Fruit fly (Drosophila melanogaster) whole organism, embryonic: ENCODE data around the gene HDAC1.

Experiments
- CG11456 ChIP-seq: fragments of 200-800 bp; sonication (Bioruptor generic); IDR thresholded peaks from 3 replicates; pipeline ENCODE4 v1.3.6; 2022; ENCODE audit warnings: missing biosample characterization, missing genetic modification characterization
- CG11696 ChIP-seq: fragments of 200-800 bp; sonication (Bioruptor generic); IDR thresholded peaks from 2 replicates; pipeline ENCODE4 v1.3.6; 2022; ENCODE audit warnings: missing biosample characterization, missing genetic modification characterization
- CG12744 ChIP-seq: fragments of 200-800 bp; sonication (Bioruptor generic); optimal IDR thresholded peaks from 2 replicates; lab custom pipeline; 2016; ENCODE audit warnings: missing biosample characterization, missing genetic modification characterization
- CG13894 ChIP-seq: fragments of 200-800 bp; sonication (Bioruptor generic); optimal IDR thresholded peaks from 3 replicates; lab custom pipeline; 2018; ENCODE audit warnings: missing biosample characterization, mild to moderate bottlenecking, missing genetic modification characterization, moderate library complexity
- CG1529 ChIP-seq: fragments of 200-800 bp; sonication (Bioruptor generic); optimal IDR thresholded peaks from 3 replicates; lab custom pipeline; 2018; ENCODE audit warnings: missing biosample characterization, missing genetic modification characterization
- CG18619 ChIP-seq: fragments of 200-800 bp; sonication (Bioruptor generic); optimal IDR thresholded peaks from 3 replicates; lab custom pipeline; 2017; ENCODE audit warnings: missing biosample characterization, mild to moderate bottlenecking, missing genetic modification characterization
- CG2120 ChIP-seq: fragments of 200-800 bp; sonication (Bioruptor generic); optimal IDR thresholded peaks from 3 replicates; lab custom pipeline; 2016; ENCODE audit warnings: missing biosample characterization, missing genetic modification characterization
- CG2875 ChIP-seq: fragments of 200-800 bp; sonication (Bioruptor generic); optimal IDR thresholded peaks from 2 replicates; lab custom pipeline; 2017; ENCODE audit warnings: missing biosample characterization, mild to moderate bottlenecking, missing genetic modification characterization, missing genetic modification reagents
- CG30431 ChIP-seq: fragments of 200-800 bp; sonication (Bioruptor generic); optimal IDR thresholded peaks from 2 replicates; lab custom pipeline; 2017; ENCODE audit warnings: missing biosample characterization, missing genetic modification characterization
- CG34422 ChIP-seq: fragments of 200-800 bp; sonication (Bioruptor generic); IDR thresholded peaks from 3 replicates; pipeline ENCODE4 v1.3.6; 2022; ENCODE audit warnings: missing biosample characterization, missing genetic modification characterization
- CG3838 ChIP-seq: fragments of 200-800 bp; sonication (Bioruptor generic); optimal IDR thresholded peaks from 3 replicates; lab custom pipeline; 2016; ENCODE audit warnings: missing biosample characterization, missing genetic modification characterization
- CG7928 ChIP-seq: fragments of 200-800 bp; sonication (Bioruptor generic); optimal IDR thresholded peaks from 2 replicates; lab custom pipeline; 2017; ENCODE audit warnings: missing biosample characterization, mild to moderate bottlenecking, missing genetic modification characterization
- CG9609 ChIP-seq: fragments of 200-800 bp; sonication (Bioruptor generic); optimal IDR thresholded peaks from 3 replicates; lab custom pipeline; 2016; ENCODE audit warnings: missing biosample characterization, missing genetic modification characterization
- CkIIα-i1 ChIP-seq: fragments of 200-800 bp; sonication (Bioruptor generic); IDR thresholded peaks from 2 replicates; pipeline ENCODE4 v1.3.6; 2022; ENCODE audit warnings: missing biosample characterization, missing genetic modification characterization
- D19A ChIP-seq: fragments of 200-800 bp; optimal IDR thresholded peaks from 3 replicates; lab custom pipeline; 2019; ENCODE audit warnings: missing biosample characterization, mild to moderate bottlenecking, missing genetic modification characterization, moderate library complexity
- Elba2 ChIP-seq: fragments of 200-800 bp; sonication (Bioruptor generic); optimal IDR thresholded peaks from 3 replicates; lab custom pipeline; 2016; ENCODE audit warnings: missing biosample characterization, missing genetic modification characterization
- Ets65A ChIP-seq: fragments of 200-800 bp; sonication (Bioruptor generic); peaks from one replicate; lab custom pipeline; 2016; ENCODE audit warnings: missing biosample characterization, missing genetic modification characterization
- Fer3 ChIP-seq: fragments of 200-800 bp; sonication (Bioruptor generic); optimal IDR thresholded peaks from 2 replicates; lab custom pipeline; 2018; ENCODE audit warnings: missing biosample characterization, mild to moderate bottlenecking, missing genetic modification characterization, moderate library complexity
- H15 ChIP-seq: fragments of 200-800 bp; sonication (Bioruptor generic); IDR thresholded peaks from 3 replicates; pipeline ENCODE4 v1.3.6; 2022; ENCODE audit warnings: missing biosample characterization, missing genetic modification characterization
- NC2β ChIP-seq: fragments of 200-800 bp; sonication (Bioruptor generic); optimal IDR thresholded peaks from 2 replicates; lab custom pipeline; 2016; ENCODE audit warnings: missing biosample characterization, missing genetic modification characterization
- Nf-YB ChIP-seq: fragments of 200-800 bp; sonication (Bioruptor generic); optimal IDR thresholded peaks from 3 replicates; lab custom pipeline; 2019; ENCODE audit warnings: missing biosample characterization, mild to moderate bottlenecking, missing genetic modification characterization, moderate library complexity
- Sin3A ChIP-seq: fragments of >200 bp; optimal IDR thresholded peaks from 2 replicates; lab custom pipeline; 2018
- Six4 ChIP-seq: fragments of 200-800 bp; sonication (Bioruptor generic); optimal IDR thresholded peaks from 2 replicates; lab custom pipeline; 2016; ENCODE audit warnings: missing biosample characterization, missing genetic modification characterization
- Sry-β ChIP-seq: fragments of 200-800 bp; sonication (Bioruptor generic); optimal IDR thresholded peaks from 2 replicates; lab custom pipeline; 2018; ENCODE audit warnings: missing biosample characterization, mild to moderate bottlenecking, missing genetic modification characterization, moderate library complexity
- Tbp ChIP-seq: fragments of >200 bp; optimal IDR thresholded peaks from 2 replicates; lab custom pipeline; 2018; ENCODE audit warnings: missing biosample characterization, missing genetic modification characterization
- aop ChIP-seq: fragments of 200-800 bp; sonication (Bioruptor generic); IDR thresholded peaks from 2 replicates; pipeline ENCODE4 v1.3.6; 2022; ENCODE audit warnings: missing biosample characterization, missing genetic modification characterization
- bsh ChIP-seq, 2 experiments: fragments of 200-800 bp; sonication (Bioruptor generic); optimal IDR thresholded peaks; 2 replicates each; lab custom pipeline; 2017 to 2018; ENCODE audit warnings: mild to moderate bottlenecking in 2 of 2, missing biosample characterization in 2 of 2, missing genetic modification characterization in 2 of 2, moderate library complexity in 1 of 2
- chm ChIP-seq: fragments of 200-800 bp; sonication (Bioruptor generic); IDR thresholded peaks from 2 replicates; pipeline ENCODE4 v1.3.6; 2022; ENCODE audit warnings: missing biosample characterization, missing genetic modification characterization
- chn ChIP-seq: fragments of 200-800 bp; sonication (Bioruptor generic); optimal IDR thresholded peaks from 2 replicates; lab custom pipeline; 2016; ENCODE audit warnings: missing biosample characterization, missing genetic modification characterization
- crc ChIP-seq: fragments of 200-800 bp; sonication (Bioruptor generic); optimal IDR thresholded peaks from 2 replicates; lab custom pipeline; 2016; ENCODE audit warnings: missing biosample characterization, missing genetic modification characterization
- dan ChIP-seq: fragments of 200-800 bp; sonication (Bioruptor generic); IDR thresholded peaks from 2 replicates; pipeline ENCODE4 v1.3.6; 2022; ENCODE audit warnings: missing biosample characterization, missing genetic modification characterization
- disco-r ChIP-seq: fragments of 200-800 bp; sonication (Bioruptor generic); optimal IDR thresholded peaks from 2 replicates; lab custom pipeline; 2016; ENCODE audit warnings: missing biosample characterization, missing genetic modification characterization
- fd96Cb ChIP-seq: fragments of 200-800 bp; sonication (Bioruptor generic); optimal IDR thresholded peaks from 2 replicates; lab custom pipeline; 2018; ENCODE audit warnings: missing biosample characterization, mild to moderate bottlenecking, missing genetic modification characterization, moderate library complexity
- ftz-f1 ChIP-seq: fragments of 200-800 bp; sonication (Bioruptor generic); optimal IDR thresholded peaks from 2 replicates; lab custom pipeline; 2016; ENCODE audit warnings: missing biosample characterization, missing genetic modification characterization
- gcm2 ChIP-seq: fragments of 200-800 bp; sonication (Bioruptor generic); optimal IDR thresholded peaks from 2 replicates; lab custom pipeline; 2016; ENCODE audit warnings: missing biosample characterization, missing genetic modification characterization
- ham ChIP-seq: fragments of 200-800 bp; sonication (Bioruptor generic); IDR thresholded peaks from 2 replicates; pipeline ENCODE4 v1.3.6; 2022; ENCODE audit warnings: missing biosample characterization, missing genetic modification characterization
- ind ChIP-seq: fragments of 200-800 bp; sonication (Bioruptor generic); optimal IDR thresholded peaks from 3 replicates; lab custom pipeline; 2016; ENCODE audit warnings: missing biosample characterization, missing genetic modification characterization
- insv ChIP-seq, 2 experiments: fragments of 200-800 bp; sonication (Bioruptor generic); optimal IDR thresholded peaks; 3 replicates each; lab custom pipeline; 2016 to 2018; ENCODE audit warnings: missing biosample characterization in 2 of 2, missing genetic modification characterization in 2 of 2
- jumu ChIP-seq: fragments of 200-800 bp; sonication (Bioruptor generic); optimal IDR thresholded peaks from 3 replicates; lab custom pipeline; 2016; ENCODE audit warnings: missing biosample characterization, missing genetic modification characterization
- kni ChIP-seq: fragments of 200-800 bp; sonication (Bioruptor generic); optimal IDR thresholded peaks from 3 replicates; lab custom pipeline; 2017; ENCODE audit warnings: mild to moderate bottlenecking, missing biosample characterization, missing genetic modification reagents, missing genetic modification characterization
- lab ChIP-seq: fragments of 200-800 bp; sonication (Bioruptor generic); optimal IDR thresholded peaks from 3 replicates; lab custom pipeline; 2017; ENCODE audit warnings: missing biosample characterization, missing genetic modification characterization, mild to moderate bottlenecking, moderate library complexity, missing genetic modification reagents
- lola ChIP-seq, 3 experiments: fragments of >200 bp in 2 of 3; fragments of 200-800 bp in 1 of 3; sonication (Bioruptor generic) in 1 of 3; optimal IDR thresholded peaks; 2 replicates each; lab custom pipeline; 2017 to 2019; ENCODE audit warnings: missing biosample characterization in 3 of 3, missing genetic modification characterization in 3 of 3, mild to moderate bottlenecking in 1 of 3, moderate library complexity in 1 of 3
- nau ChIP-seq: fragments of 200-800 bp; sonication (Bioruptor generic); optimal IDR thresholded peaks from 3 replicates; lab custom pipeline; 2017; ENCODE audit warnings: missing biosample characterization, mild to moderate bottlenecking, missing genetic modification characterization, missing genetic modification reagents
- onecut ChIP-seq: fragments of 200-800 bp; sonication (Bioruptor generic); IDR thresholded peaks from 2 replicates; pipeline ENCODE4 v1.3.6; 2022; ENCODE audit warnings: missing biosample characterization, missing genetic modification characterization
- pan ChIP-seq, 4 experiments: fragments of >200 bp in 3 of 4; fragments of 200-800 bp in 1 of 4; sonication (Bioruptor generic) in 1 of 4; optimal IDR thresholded peaks in 3 of 4; IDR thresholded peaks in 1 of 4; 2 replicates each; pipeline versions ENCODE4 v1.3.6 to Lab custom; 2017 to 2022; ENCODE audit warnings: missing biosample characterization in 2 of 4, missing genetic modification characterization in 2 of 4, mixed read lengths in 1 of 4
- pita ChIP-seq: fragments of 200-800 bp; sonication (Bioruptor generic); optimal IDR thresholded peaks from 2 replicates; lab custom pipeline; 2017; ENCODE audit warnings: missing biosample characterization, mild to moderate bottlenecking, missing genetic modification characterization
- repo ChIP-seq: fragments of 200-800 bp; sonication (Bioruptor generic); optimal IDR thresholded peaks from 2 replicates; lab custom pipeline; 2016; ENCODE audit warnings: missing biosample characterization, missing genetic modification characterization
- rib ChIP-seq: fragments of 200-800 bp; sonication (Bioruptor generic); IDR thresholded peaks from 2 replicates; pipeline ENCODE4 v1.3.6; 2022; ENCODE audit warnings: missing biosample characterization, missing genetic modification characterization
- sd ChIP-seq: fragments of 200-800 bp; sonication (Bioruptor generic); optimal IDR thresholded peaks from 3 replicates; lab custom pipeline; 2018; ENCODE audit warnings: missing biosample characterization, mild to moderate bottlenecking, missing genetic modification characterization, moderate library complexity
- shn ChIP-seq: fragments of 200-800 bp; sonication (Bioruptor generic); optimal IDR thresholded peaks from 3 replicates; lab custom pipeline; 2016; ENCODE audit warnings: missing biosample characterization, missing genetic modification characterization
- sug ChIP-seq: fragments of 200-800 bp; optimal IDR thresholded peaks from 2 replicates; lab custom pipeline; 2019; ENCODE audit warnings: missing biosample characterization, mild to moderate bottlenecking, missing genetic modification characterization, moderate library complexity
- zen ChIP-seq: fragments of 200-800 bp; sonication (Bioruptor generic); optimal IDR thresholded peaks from 3 replicates; lab custom pipeline; 2018; ENCODE audit warnings: missing biosample characterization, mild to moderate bottlenecking, missing genetic modification characterization, moderate library complexity

Gene HDAC1

DNA sequence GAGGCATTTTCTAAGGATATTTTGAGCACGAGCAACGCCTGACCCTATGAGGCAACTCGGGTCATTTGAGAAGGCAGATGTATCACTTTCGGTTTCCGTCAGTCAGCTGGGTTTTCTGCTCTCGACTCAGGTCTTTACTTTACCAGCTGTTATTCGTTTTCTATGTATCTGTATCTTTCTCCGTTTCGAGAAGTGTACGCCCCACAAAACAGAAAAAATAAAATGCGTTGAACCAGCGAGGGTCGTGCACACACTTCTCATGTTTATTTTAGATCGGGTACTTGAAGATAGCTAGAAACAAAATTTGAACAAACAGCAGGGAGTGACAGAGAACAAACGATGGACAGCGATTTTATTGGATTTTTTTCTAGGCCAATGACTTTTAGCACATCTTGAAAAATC, 12.7 kb upstream of the HDAC1 start (continued):
- TF ChIP-seq nau (GFP tag; lab: Kevin White, UChicago) = no peak
- TF ChIP-seq Sry-β (GFP tag; lab: Kevin White, UChicago) = peak; percentile 4
- TF ChIP-seq chm (GFP tag; lab: Robert Waterston, UW) = peak; percentile 43; the same call in 1 of the 2 replicates
- TF ChIP-seq kni = no peak
- TF ChIP-seq rib (GFP tag; lab: Robert Waterston, UW) = no peak
- no peak for TF ChIP-seq aop (GFP tag; lab: Robert Waterston, UW)
- no peak for TF ChIP-seq ind (GFP tag; lab: Kevin White, UChicago)
- TF ChIP-seq gcm2 = no peak
- TF ChIP-seq H15 (GFP tag; lab: Robert Waterston, UW) = no peak
- TF ChIP-seq fd96Cb (tag; lab: Kevin White, UChicago) = no peak
- TF ChIP-seq CG34422 (GFP tag; lab: Robert Waterston, UW) = no peak
- no peak for TF ChIP-seq insv (GFP tag; optimal IDR thresholded peaks at IDR 0.05; lab: Kevin White, UChicago)
- TF ChIP-seq crc (GFP tag; lab: Kevin White, UChicago) = no peak
- peak; percentile 75 for TF ChIP-seq Ets65A
- TF ChIP-seq onecut (GFP tag; lab: Robert Waterston, UW) = 0 out of 2 replicates have a peak, but pooled peaks have one; percentile 6
- TF ChIP-seq zen (tag; lab: Kevin White, UChicago) = peak; percentile 31
- TF ChIP-seq Elba2 (GFP tag; lab: Kevin White, UChicago) = no peak
- TF ChIP-seq shn (GFP tag; lab: Kevin White, UChicago) = no peak
- no peak for TF ChIP-seq pita (GFP tag; lab: Kevin White, UChicago)
- no peak for TF ChIP-seq CG9609 (GFP tag; lab: Kevin White, UChicago)
- no peak for TF ChIP-seq sd (tag; lab: Kevin White, UChicago)
- no peak for TF ChIP-seq CG11456
- no peak for TF ChIP-seq repo (GFP tag; lab: Kevin White, UChicago)
- TF ChIP-seq CG1529 (GFP tag; lab: Kevin White, UChicago) = peak; percentile 7
- no peak for TF ChIP-seq Fer3 (tag; lab: Kevin White, UChicago)
- TF ChIP-seq D19A (tag; lab: Kevin White, UChicago) = peak; percentile 42
- peak; percentile 40 for TF ChIP-seq NC2β (GFP tag; lab: Kevin White, UChicago)
- TF ChIP-seq CG12744 = no peak
- peak; percentile 47 for TF ChIP-seq Six4
- TF ChIP-seq Sin3A (lab: Kevin White, UChicago) = no peak
- peak; percentile 15 for TF ChIP-seq CG3838
- TF ChIP-seq pan (optimal IDR thresholded peaks at IDR 0.05; lab: Kevin White, UChicago) = no peak
- no peak for TF ChIP-seq pan (GFP tag; optimal IDR thresholded peaks at IDR 0.05 in 1 of 2, IDR thresholded peaks at IDR 0.05 in 1 of 2)
- no peak for TF ChIP-seq CG30431 (GFP tag; lab: Kevin White, UChicago)
- no peak for TF ChIP-seq CG2875
- no peak for TF ChIP-seq jumu (GFP tag; lab: Kevin White, UChicago)
- no peak for TF ChIP-seq lab
- no peak for TF ChIP-seq dan (GFP tag; lab: Robert Waterston, UW)
- TF ChIP-seq Nf-YB (GFP tag; lab: Kevin White, UChicago) = peak; percentile 17
- peak; percentile 9 for TF ChIP-seq chn (GFP tag; lab: Kevin White, UChicago)
- TF ChIP-seq CkIIα-i1 (GFP tag; lab: Robert Waterston, UW) = no peak
- no peak for TF ChIP-seq disco-r
- TF ChIP-seq sug = no peak
- TF ChIP-seq CG11696 (GFP tag; lab: Robert Waterston, UW) = no peak
- no peak for TF ChIP-seq CG2120 (GFP tag; lab: Kevin White, UChicago)
- peak in 1 of 2 experiments; percentile 41 for TF ChIP-seq bsh (GFP tag; optimal IDR thresholded peaks at IDR 0.05; lab: Kevin White, UChicago)
- TF ChIP-seq CG13894 = peak; percentile 74
- no peak for TF ChIP-seq CG7928 (GFP tag; lab: Kevin White, UChicago)
- TF ChIP-seq Tbp (GFP tag; lab: Kevin White, UChicago) = no peak
- TF ChIP-seq lola (GFP tag; optimal IDR thresholded peaks at IDR 0.05; lab: Kevin White, UChicago) = peak in 1 of 3 experiments; percentile 39
- TF ChIP-seq ham (GFP tag; lab: Robert Waterston, UW) = no peak
- TF ChIP-seq CG18619 (GFP tag; lab: Kevin White, UChicago) = peak; percentile 19
- TF ChIP-seq ftz-f1 (GFP tag; lab: Kevin White, UChicago) = no peak
